Worm (Caenorhabditis elegans) whole organism, young adult: Measurements from ENCODE around the gene mrpl-41.

Source experiments
- B0035.1 ChIP-seq: sonication (generic microtip); optimal IDR thresholded peaks from 2 replicates; lab custom pipeline; 2016; ENCODE audit warnings: missing genetic modification characterization, mild to moderate bottlenecking, missing compliant biosample characterization, missing genotype, missing genetic modification reagents
- D2030.7 ChIP-seq: fragments of 200-800 bp; sonication (Bioruptor generic); IDR thresholded peaks from 2 replicates; pipeline ENCODE4 v1.3.6; 2022; ENCODE audit warnings: missing genetic modification reagents, missing genetic modification characterization, missing compliant biosample characterization
- K11D2.4 ChIP-seq: fragments of 200-800 bp; sonication (Bioruptor generic); IDR thresholded peaks from 2 replicates; pipeline ENCODE4 v1.3.6; 2022; ENCODE audit warnings: missing genetic modification reagents, missing genetic modification characterization, missing compliant biosample characterization
- K12H6.12 ChIP-seq: fragments of 200-800 bp; sonication (Bioruptor generic); optimal IDR thresholded peaks from 2 replicates; lab custom pipeline; 2018; ENCODE audit warnings: mild to moderate bottlenecking, missing genetic modification characterization, missing compliant biosample characterization
- Y56A3A.18 ChIP-seq: fragments of 200-800 bp; sonication (Bioruptor generic); IDR thresholded peaks from 2 replicates; pipeline ENCODE4 v1.3.6; 2022; ENCODE audit warnings: missing genetic modification reagents, missing genetic modification characterization, missing compliant biosample characterization
- Y67H2A.10 ChIP-seq: fragments of 200-800 bp; sonication (Bioruptor generic); conservative IDR thresholded peaks from 2 replicates; pipeline ENCODE4 v1.3.6; 2022; ENCODE audit warnings: missing genetic modification reagents, missing genetic modification characterization, missing compliant biosample characterization
- ccch-3 ChIP-seq: fragments of 200-800 bp; sonication (Bioruptor generic); optimal IDR thresholded peaks from 2 replicates; lab custom pipeline; 2018; ENCODE audit warnings: mild to moderate bottlenecking, missing genetic modification characterization, missing compliant biosample characterization
- ceh-91 ChIP-seq: fragments of 200-800 bp; sonication (Bioruptor generic); IDR thresholded peaks from 2 replicates; pipeline ENCODE4 v1.3.6; 2022; ENCODE audit warnings: missing genetic modification reagents, missing genetic modification characterization, missing compliant biosample characterization
- dox-1 ChIP-seq: fragments of 200-800 bp; sonication (Bioruptor generic); IDR thresholded peaks from 2 replicates; pipeline ENCODE4 v1.3.6; 2022; ENCODE audit warnings: missing genetic modification reagents, missing genetic modification characterization, missing compliant biosample characterization
- efl-1 ChIP-seq: fragments of 150-350 bp; optimal IDR thresholded peaks from 2 replicates; lab custom pipeline; 2014; ENCODE audit warnings: missing biosample characterization, missing genetic modification reagents, missing genetic modification characterization
- egl-18 ChIP-seq: fragments of 200-800 bp; sonication (Bioruptor generic); IDR thresholded peaks from 2 replicates; pipeline ENCODE4 v1.3.6; 2022; ENCODE audit warnings: missing genetic modification reagents, missing genetic modification characterization, missing compliant biosample characterization
- ets-4 ChIP-seq: fragments of 200-800 bp; sonication (Bioruptor generic); optimal IDR thresholded peaks from 2 replicates; lab custom pipeline; 2018; ENCODE audit warnings: mild to moderate bottlenecking, missing genetic modification characterization, missing compliant biosample characterization
- lag-1 ChIP-seq: fragments of 200-800 bp; sonication (Bioruptor generic); IDR thresholded peaks from 2 replicates; pipeline ENCODE4 v1.3.6; 2022; ENCODE audit warnings: missing genetic modification reagents, missing genetic modification characterization, missing compliant biosample characterization
- let-526 ChIP-seq: fragments of 200-800 bp; sonication (Bioruptor generic); IDR thresholded peaks from 2 replicates; pipeline ENCODE4 v1.3.6; 2022; ENCODE audit warnings: missing genetic modification reagents, missing genetic modification characterization, missing compliant biosample characterization
- lin-35 ChIP-seq, 3 experiments: fragments of 150-350 bp in 2 of 3; sonication (generic microtip) in 1 of 3; optimal IDR thresholded peaks; 2 replicates each; lab custom pipeline; 2014 to 2018; ENCODE audit warnings: missing biosample characterization in 3 of 3, missing genetic modification characterization in 3 of 3, missing genetic modification reagents in 3 of 3
- mcd-1 ChIP-seq: fragments of 200-800 bp; sonication (Bioruptor generic); IDR thresholded peaks from 2 replicates; pipeline ENCODE4 v1.3.6; 2022; ENCODE audit warnings: missing genetic modification reagents, missing genetic modification characterization, missing compliant biosample characterization
- mel-28 ChIP-seq: sonication (generic microtip); optimal IDR thresholded peaks from 2 replicates; lab custom pipeline; 2016; ENCODE audit warnings: borderline replicate concordance, mild to moderate bottlenecking, missing genetic modification characterization, missing compliant biosample characterization
- nfyb-1 ChIP-seq: fragments of 200-800 bp; sonication (Bioruptor generic); IDR thresholded peaks from 2 replicates; pipeline ENCODE4 v1.3.6; 2022; ENCODE audit warnings: missing genetic modification reagents, missing genetic modification characterization, missing compliant biosample characterization
- zfh-2 ChIP-seq: fragments of 200-800 bp; sonication (Bioruptor generic); conservative IDR thresholded peaks from 2 replicates; pipeline ENCODE4 v1.3.6; 2022; ENCODE audit warnings: missing genetic modification reagents, missing genetic modification characterization, missing compliant biosample characterization
- ztf-26 ChIP-seq: sonication (generic microtip); optimal IDR thresholded peaks from 2 replicates; lab custom pipeline; 2017; ENCODE audit warnings: missing genetic modification characterization, missing compliant biosample characterization

The mrpl-41 gene

DNA sequence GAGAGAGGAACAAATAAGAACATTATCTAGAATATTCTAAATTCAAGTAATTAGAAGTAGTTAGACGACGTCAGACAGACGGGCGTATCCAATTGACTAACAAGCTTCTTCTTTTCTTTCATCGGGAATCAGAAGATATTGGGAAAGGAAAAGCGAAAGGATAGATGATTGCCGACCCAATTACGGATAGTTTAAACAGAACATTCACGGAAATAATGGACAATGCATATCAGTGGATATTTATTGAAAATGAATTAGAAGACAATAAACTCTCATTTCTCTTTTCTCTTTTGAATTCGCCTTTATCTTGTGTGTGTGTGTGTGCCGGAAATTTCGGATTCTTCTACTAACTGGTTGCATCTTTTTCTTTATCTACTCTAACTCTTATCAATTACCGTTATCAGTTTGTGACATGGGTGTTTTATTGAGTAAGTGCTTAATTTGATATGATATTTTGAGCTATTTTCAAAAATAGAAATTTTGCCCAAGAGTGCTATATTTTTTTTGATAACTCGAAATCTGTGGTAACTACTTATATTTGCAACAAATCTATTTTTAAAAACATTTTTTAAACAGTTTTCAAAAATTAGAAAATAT, 45.2 kb downstream of the mrpl-41 start:
- TF ChIP-seq D2030.7 (no peak), Y56A3A.18 (GFP tag; lab: Robert Waterston, UW) (no peak), Y67H2A.10 (no peak), let-526 (no peak), zfh-2 (no peak), ztf-26 (no peak), B0035.1 (tag; lab: Kevin White, UChicago) (no peak), ceh-91 (GFP tag; lab: Robert Waterston, UW) (no peak), lag-1 (GFP tag; lab: Robert Waterston, UW) (no peak)

DNA sequence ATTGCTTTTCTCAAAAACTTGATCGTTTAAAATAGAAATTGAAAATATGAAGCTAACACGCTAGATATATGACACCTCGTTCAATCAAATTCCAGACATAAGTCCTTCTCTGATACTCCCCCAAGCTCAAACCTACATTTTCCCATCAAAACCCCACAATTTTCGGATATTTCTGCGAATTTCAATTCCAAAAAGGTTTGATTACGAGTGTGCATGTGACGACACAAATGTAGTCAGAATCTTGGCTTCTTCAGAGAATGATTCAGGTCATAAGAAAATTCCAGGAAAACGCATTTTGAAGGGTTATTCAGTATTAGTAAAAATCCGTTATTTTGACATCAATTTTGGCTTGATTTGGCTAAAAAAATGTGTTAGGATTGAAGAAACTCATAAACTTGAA, 46.1 kb downstream of the mrpl-41 start:
- TF ChIP-seq lin-35 (GFP tag; optimal IDR thresholded peaks at IDR 0.05; lab: Kevin White, UChicago) (no peak), K12H6.12 (tag; lab: Kevin White, UChicago) (no peak)

DNA sequence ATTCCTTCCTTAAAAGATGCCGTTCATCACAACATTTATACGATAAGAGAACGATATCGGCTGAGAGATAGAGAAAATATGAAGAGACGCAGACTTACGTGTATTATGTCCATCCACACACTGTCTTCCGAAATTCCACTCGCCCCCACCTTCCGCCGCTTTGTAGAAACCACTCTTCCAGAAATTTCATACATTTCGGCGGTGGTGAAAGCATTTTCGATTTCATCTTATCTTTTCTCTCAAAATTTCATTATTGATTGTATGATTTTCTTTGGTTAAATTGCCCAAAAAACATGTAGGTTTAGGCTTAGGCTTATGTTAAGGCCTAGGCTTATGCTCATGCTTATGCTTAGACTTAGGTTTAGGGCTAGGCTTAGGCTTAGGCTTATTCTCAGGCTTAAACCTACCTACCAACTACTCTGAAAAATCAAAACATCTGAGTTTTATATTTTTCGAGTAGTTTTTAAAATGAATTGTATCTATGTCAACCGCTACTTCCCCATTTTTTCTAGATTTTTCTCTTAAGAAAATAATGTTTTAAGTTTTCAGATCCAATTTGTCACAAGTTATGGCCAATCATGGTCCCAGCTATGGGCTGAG, 48.6 kb downstream of the mrpl-41 start, which contains the start of gene cpn-2:
TSS of gene cpn-2 (plus strand) at position 550 of the 600 bp plus-strand sequence.
- TF ChIP-seq efl-1 (GFP tag; lab: Kevin White, UChicago) (no peak), ccch-3 (GFP tag; lab: Kevin White, UChicago) (no peak), K11D2.4 (no peak), ets-4 (GFP tag; lab: Kevin White, UChicago) (no peak), mcd-1 (GFP tag; lab: Robert Waterston, UW) (no peak), egl-18 (GFP tag; lab: Robert Waterston, UW) (no peak), B0035.1 (tag; lab: Kevin White, UChicago) (no peak), dox-1 (no peak), lag-1 (GFP tag; lab: Robert Waterston, UW) (no peak), nfyb-1 (no peak), mel-28 (no peak)
